Worm (Caenorhabditis elegans) whole organism, L2 larva: ENCODE data around the gene ZK185.4.

Source experiments
- elt-3 ChIP-seq: sonication (generic microtip); optimal IDR thresholded peaks from 2 replicates; lab custom pipeline; 2017; ENCODE audit warnings: missing biosample characterization, missing genetic modification characterization
- lin-13 ChIP-seq: fragments of 150-350 bp; optimal IDR thresholded peaks from 2 replicates; lab custom pipeline; 2014; ENCODE audit warnings: missing biosample characterization, missing genetic modification reagents, missing genetic modification characterization
- mdl-1 ChIP-seq, 2 experiments: fragments of 150-350 bp in 1 of 2; sonication (generic microtip) in 1 of 2; optimal IDR thresholded peaks; 2 replicates each; lab custom pipeline; 2017; ENCODE audit warnings: missing biosample characterization in 2 of 2, missing genetic modification characterization in 2 of 2
- nhr-12 ChIP-seq: fragments of 150-350 bp; optimal IDR thresholded peaks from 2 replicates; lab custom pipeline; 2014; ENCODE audit warnings: missing biosample characterization, missing genetic modification characterization
- nhr-6 ChIP-seq: fragments of 150-350 bp; optimal IDR thresholded peaks from 2 replicates; lab custom pipeline; 2014; ENCODE audit warnings: missing biosample characterization, missing genetic modification characterization

DNA sequence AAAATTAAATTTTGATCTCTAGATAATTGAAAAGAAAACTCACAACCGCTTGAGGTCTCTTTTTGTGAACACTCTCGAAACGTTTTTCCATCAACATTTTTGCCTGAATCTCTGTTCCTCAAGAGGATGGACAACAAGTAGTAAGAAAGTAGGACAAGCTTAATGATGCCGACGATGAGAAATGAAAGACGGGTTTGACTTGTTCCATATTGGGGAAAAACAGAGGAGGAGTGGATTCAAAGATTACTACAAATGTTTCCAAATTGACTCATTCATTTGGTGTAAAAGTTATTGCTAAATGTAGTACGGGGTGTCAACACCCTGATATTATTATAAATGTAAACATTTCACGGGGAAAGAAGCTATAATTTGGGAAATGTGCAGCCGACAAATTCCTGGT lies at the start of gene ZK185.4:
- TF ChIP-seq nhr-12 (no peak), lin-13 (no peak), nhr-6 (tag; lab: Kevin White, UChicago) (no peak), mdl-1 (tag; optimal IDR thresholded peaks at IDR 0.05; lab: Kevin White, UChicago) (no peak), elt-3 (tag; lab: Kevin White, UChicago) (no peak)
